Worm (Caenorhabditis elegans) whole organism, late embryonic: ENCODE measurements around the gene Y54G11A.19.
"Not testable (repeated sequence)": the region's sequence is repeated elsewhere in the genome, so short reads cannot be mapped to it uniquely, and the experiment has no call there.

ENCODE experiments used
- K02D7.2 ChIP-seq: sonication (generic microtip); optimal IDR thresholded peaks from 2 replicates; lab custom pipeline; 2017; ENCODE audit warnings: mild to moderate bottlenecking, missing genetic modification characterization, missing compliant biosample characterization
- ceh-24 ChIP-seq: sonication (generic microtip); optimal IDR thresholded peaks from 2 replicates; lab custom pipeline; 2016; ENCODE audit warnings: mild to moderate bottlenecking, missing genetic modification characterization, missing compliant biosample characterization
- ceh-34 ChIP-seq: sonication (generic microtip); optimal IDR thresholded peaks from 2 replicates; lab custom pipeline; 2016; ENCODE audit warnings: mild to moderate bottlenecking, missing genetic modification characterization, missing compliant biosample characterization
- elt-2 ChIP-seq: sonication (generic microtip); optimal IDR thresholded peaks from 2 replicates; lab custom pipeline; 2016; ENCODE audit warnings: missing genetic modification reagents, missing genetic modification characterization, missing compliant biosample characterization
- fkh-10 ChIP-seq: fragments of 150-350 bp; optimal IDR thresholded peaks from 2 replicates; lab custom pipeline; 2014; ENCODE audit warnings: missing biosample characterization, missing genetic modification reagents, missing genetic modification characterization
- gmeb-2 ChIP-seq: sonication (generic microtip); optimal IDR thresholded peaks from 2 replicates; lab custom pipeline; 2016; ENCODE audit warnings: missing genetic modification characterization, inconsistent platforms, missing compliant biosample characterization
- hlh-13 ChIP-seq: fragments of 200-800 bp; sonication (Bioruptor generic); optimal IDR thresholded peaks from 2 replicates; lab custom pipeline; 2018; ENCODE audit warnings: mild to moderate bottlenecking, missing genetic modification characterization, missing compliant biosample characterization
- pqm-1 ChIP-seq: sonication (generic microtip); optimal IDR thresholded peaks from 2 replicates; lab custom pipeline; 2016; ENCODE audit warnings: missing genetic modification characterization, missing compliant biosample characterization
- unc-86 ChIP-seq: sonication (generic microtip); optimal IDR thresholded peaks from 2 replicates; lab custom pipeline; 2016; ENCODE audit warnings: missing genetic modification characterization, missing compliant biosample characterization

ce11 chrII:14306160-14306559, 49.5 kb upstream of the Y54G11A.19 start, which contains the start of gene ctl-1:
- not testable (repeated sequence) for TF ChIP-seq K02D7.2 (tag; lab: Kevin White, UChicago); ceh-34; ceh-24; pqm-1 (tag; lab: Kevin White, UChicago); unc-86 (tag; lab: Kevin White, UChicago); gmeb-2 (tag; lab: Kevin White, UChicago); fkh-10; elt-2 (tag; lab: Kevin White, UChicago); hlh-13 (GFP tag; lab: Kevin White, UChicago)
